Worm (Caenorhabditis elegans) whole organism, L4/young adult: ENCODE data around the gene srj-24.

Source experiments
- W03F9.2 ChIP-seq: fragments of 150-350 bp; optimal IDR thresholded peaks from 2 replicates; lab custom pipeline; 2014; ENCODE audit warnings: missing biosample characterization, missing genetic modification characterization
- him-1 ChIP-seq: sonication (generic microtip); optimal IDR thresholded peaks from 2 replicates; lab custom pipeline; 2016; ENCODE audit warnings: missing genotype, missing genetic modification reagents, missing genetic modification characterization, missing compliant biosample characterization

DNA sequence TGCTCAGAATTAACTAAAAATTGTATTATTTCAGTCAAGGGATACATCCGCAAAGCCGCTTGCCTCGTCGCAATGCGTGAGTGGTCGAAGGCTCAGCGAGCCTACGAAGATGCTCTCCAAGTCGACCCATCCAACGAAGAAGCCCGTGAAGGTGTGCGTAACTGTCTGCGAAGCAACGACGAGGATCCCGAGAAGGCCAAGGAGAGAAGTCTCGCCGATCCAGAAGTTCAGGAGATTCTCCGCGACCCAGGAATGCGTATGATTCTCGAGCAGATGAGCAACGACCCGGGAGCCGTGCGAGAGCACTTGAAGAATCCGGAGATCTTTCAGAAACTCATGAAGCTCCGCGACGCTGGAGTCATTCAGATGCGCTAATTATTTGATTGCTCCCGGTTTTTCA lies 35.7 kb upstream of the srj-24 start:
- TF ChIP-seq him-1 (tag; lab: Kevin White, UChicago) (no peak), W03F9.2 (tag; lab: Kevin White, UChicago) (no peak)
